Worm (Caenorhabditis elegans): Measurements from ENCODE around the gene pus-1.

DNA sequence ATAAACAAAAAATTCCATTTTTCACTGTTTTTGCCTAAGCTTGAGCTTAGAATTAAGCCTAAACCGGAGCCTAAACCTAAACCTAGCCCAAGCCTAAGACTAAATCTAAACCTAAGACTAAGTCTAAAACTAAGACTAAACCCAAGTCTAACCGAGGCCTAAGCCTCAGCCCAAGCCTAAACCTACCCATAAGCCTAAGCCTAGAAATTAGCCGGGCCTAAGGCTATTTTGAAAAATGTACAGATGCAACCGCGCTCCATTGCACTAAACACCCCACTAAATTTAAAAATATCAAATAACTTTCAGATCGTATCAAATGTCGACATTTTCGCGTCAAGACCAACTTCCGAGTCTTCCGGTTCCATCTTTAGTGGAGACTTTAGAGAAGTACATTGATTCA lies 20.5 kb upstream of the pus-1 start, which contains the start of gene T20B3.1:
- TF ChIP-seq med-1 (GFP tag; optimal IDR thresholded peaks at IDR 0.05; ENCODE audit: insufficient read depth) = no peak
- TF ChIP-seq ztf-29 (GFP tag; IDR thresholded peaks at IDR 0.05) = no peak
- no peak for TF ChIP-seq flt-1 (GFP tag; IDR thresholded peaks at IDR 0.05)
